Worm (Caenorhabditis elegans) whole organism, early embryonic: ENCODE results near the gene clec-3.

Experiments
- ama-1 ChIP-seq: fragments of 150-350 bp; optimal IDR thresholded peaks from 2 replicates; lab custom pipeline; 2014
- flt-1 ChIP-seq: fragments of 200-800 bp; sonication (Bioruptor generic); IDR thresholded peaks from 2 replicates; pipeline ENCODE4 v1.3.6; 2022; ENCODE audit warnings: missing genetic modification characterization, missing compliant biosample characterization
- hmg-4 ChIP-seq: fragments of 200-800 bp; sonication (Bioruptor generic); optimal IDR thresholded peaks from 2 replicates; lab custom pipeline; 2018; ENCODE audit warnings: mild to moderate bottlenecking, missing genetic modification characterization, missing compliant biosample characterization
- pes-1 ChIP-seq: fragments of 200-800 bp; sonication (Bioruptor generic); IDR thresholded peaks from 2 replicates; pipeline ENCODE4 v1.3.6; 2022; ENCODE audit warnings: missing genetic modification reagents, missing genetic modification characterization, missing compliant biosample characterization
- tbx-11 ChIP-seq: fragments of 200-800 bp; sonication (Bioruptor generic); IDR thresholded peaks from 2 replicates; pipeline ENCODE4 v1.3.6; 2022; ENCODE audit warnings: missing genetic modification characterization, missing compliant biosample characterization

- TF ChIP-seq ama-1 (lab: Kevin White, UChicago) (no peak), tbx-11 (GFP tag; lab: Robert Waterston, UW) (no peak), pes-1 (GFP tag; lab: Robert Waterston, UW) (no peak), flt-1 (GFP tag; lab: Robert Waterston, UW) (no peak), hmg-4 (GFP tag; lab: Kevin White, UChicago) (no peak)
Measured at ce11 chrII:3067896-3068295, 48.2 kb upstream of the clec-3 start.
